Worm (Caenorhabditis elegans): ENCODE data around the gene rpl-9.

rpl-9 gene

DNA sequence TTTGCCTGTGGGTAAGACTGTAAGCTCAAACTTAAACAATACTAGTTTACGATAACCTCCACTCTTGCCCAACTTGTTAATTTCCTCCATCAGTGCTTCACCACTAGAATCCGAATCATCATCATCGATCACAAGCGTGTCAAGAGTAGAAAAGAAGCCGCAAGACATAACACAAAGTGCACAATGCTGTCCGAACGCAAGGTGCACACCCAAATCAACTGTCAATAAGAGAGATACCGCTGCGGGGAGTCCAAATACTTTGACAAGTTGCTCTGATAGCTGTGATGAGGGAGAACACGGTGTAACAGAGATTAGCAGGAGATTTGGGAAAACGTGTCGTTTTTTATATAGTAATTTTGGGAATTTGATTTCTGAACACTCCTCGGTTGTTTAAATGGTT lies 41.2 kb downstream of the rpl-9 start:
- TF ChIP-seq lir-3 (tag; optimal IDR thresholded peaks at IDR 0.05), result no peak
- no peak for TF ChIP-seq fos-1 (tag; optimal IDR thresholded peaks at IDR 0.05)
- peak; percentile 14 for TF ChIP-seq aha-1 (tag)
- TF ChIP-seq unc-62 (GFP tag; optimal IDR thresholded peaks at IDR 0.05 in 1 of 2), result peak in 1 of 2 experiments; percentile 88
- TF ChIP-seq unc-62 (tag; optimal IDR thresholded peaks at IDR 0.05), result no peak

DNA sequence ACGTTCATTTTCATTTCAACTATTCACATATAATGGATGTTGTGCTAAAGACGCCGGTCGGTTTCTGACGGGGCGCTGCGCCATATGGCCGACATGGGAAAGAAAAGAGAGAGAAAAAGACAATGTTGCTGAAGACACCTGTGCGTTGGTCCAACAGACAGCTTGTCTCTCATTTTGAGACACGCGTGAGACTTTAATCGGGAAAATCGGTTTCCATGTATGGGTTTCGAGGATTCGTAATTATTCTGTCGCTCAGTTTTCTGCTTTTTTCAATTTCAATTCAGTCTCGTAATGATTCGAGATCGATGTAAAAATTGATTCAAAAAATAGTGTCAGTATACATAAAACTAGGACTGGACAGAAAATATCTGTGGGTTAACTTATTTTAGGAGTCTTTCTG lies 41.8 kb downstream of the rpl-9 start:
- TF ChIP-seq arid-1 (GFP tag; conservative IDR thresholded peaks at IDR 0.05), result no peak
- TF ChIP-seq unc-62 (GFP tag; optimal IDR thresholded peaks at IDR 0.05 in 1 of 2), result peak in 1 of 2 experiments; percentile 97
- TF ChIP-seq unc-62 (tag; optimal IDR thresholded peaks at IDR 0.05), result no peak

DNA sequence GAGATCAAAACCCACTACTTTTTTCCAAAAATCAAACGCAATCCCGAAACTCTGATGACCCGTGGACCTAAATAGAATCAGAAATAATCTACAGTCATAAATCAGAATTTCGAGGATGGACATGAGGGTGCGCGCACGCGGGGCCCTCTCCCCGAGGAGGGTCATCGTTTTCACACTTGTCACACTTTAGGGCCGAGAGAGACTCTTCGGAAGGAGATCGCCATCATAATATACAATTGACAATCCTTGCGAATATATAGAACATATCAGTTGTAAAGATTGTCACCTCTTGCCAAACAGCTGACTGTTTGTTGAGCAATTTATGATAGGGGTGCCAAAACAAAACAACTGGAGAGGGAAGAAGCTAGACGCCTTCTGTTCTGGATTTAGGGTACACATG lies 42.5 kb downstream of the rpl-9 start:
- no peak for TF ChIP-seq sdz-12 (GFP tag; optimal IDR thresholded peaks at IDR 0.05)
- no peak for TF ChIP-seq hif-1 (tag; optimal IDR thresholded peaks at IDR 0.05)
- TF ChIP-seq madf-9 (GFP tag; conservative IDR thresholded peaks at IDR 0.05), result no peak
- no peak for TF ChIP-seq ama-1 (optimal IDR thresholded peaks at IDR 0.05)
- TF ChIP-seq zfp-3 (GFP tag; conservative IDR thresholded peaks at IDR 0.05), result no peak
- no peak for TF ChIP-seq tag-97 (GFP tag; IDR thresholded peaks at IDR 0.05)
- no peak for TF ChIP-seq daf-12 (tag; optimal IDR thresholded peaks at IDR 0.05)
- TF ChIP-seq lin-13 (GFP tag; optimal IDR thresholded peaks at IDR 0.05), result no peak
- no peak for TF ChIP-seq mdl-1 (tag; optimal IDR thresholded peaks at IDR 0.05)
- TF ChIP-seq nhr-42 (GFP tag; IDR thresholded peaks at IDR 0.05), result no peak

DNA sequence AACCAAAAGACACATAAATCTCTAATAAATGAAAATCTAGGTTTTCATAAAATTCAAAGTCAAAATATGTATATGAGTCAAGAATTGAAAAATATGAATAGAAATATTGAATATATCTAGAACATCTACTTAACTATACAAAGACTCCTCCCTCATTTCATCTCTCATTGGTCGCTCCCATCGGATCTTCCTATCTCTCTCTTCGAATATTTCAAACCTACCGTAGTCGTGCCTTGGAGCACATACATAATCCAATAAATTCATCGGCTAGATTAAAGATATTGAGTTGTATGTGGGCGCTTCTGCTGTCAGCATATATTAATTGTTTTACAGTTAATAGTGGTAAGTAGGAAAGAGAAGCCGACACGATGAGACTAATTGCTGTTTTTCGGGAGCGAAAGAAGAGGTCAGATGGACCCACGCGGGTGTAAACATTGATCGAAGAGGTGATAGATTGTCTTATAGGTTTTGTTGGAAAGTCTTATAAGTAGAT lies 45.6 kb downstream of the rpl-9 start:
- TF ChIP-seq hlh-11 (tag; optimal IDR thresholded peaks at IDR 0.05) (no peak), lsy-2 (tag; optimal IDR thresholded peaks at IDR 0.05) (peak in 1 of 2 experiments; percentile 5), fkh-10 (GFP tag; optimal IDR thresholded peaks at IDR 0.05) (no peak), unc-62 (GFP tag; optimal IDR thresholded peaks at IDR 0.05 in 1 of 2) (peak in 1 of 2 experiments; percentile 31), unc-62 (tag; optimal IDR thresholded peaks at IDR 0.05) (no peak)

ce11 chrIII:7524830-7525344 lies 47.7 kb downstream of the rpl-9 start:
- TF ChIP-seq hlh-30 (tag; optimal IDR thresholded peaks at IDR 0.05; ENCODE audit: insufficient read depth) (peak; percentile 13), ztf-7 (tag; optimal IDR thresholded peaks at IDR 0.05) (no peak), lsy-2 (tag; optimal IDR thresholded peaks at IDR 0.05) (peak; percentile 40 to 76), unc-62 (GFP tag; optimal IDR thresholded peaks at IDR 0.05 in 1 of 2) (peak in 1 of 2 experiments; percentile 74), unc-62 (tag; optimal IDR thresholded peaks at IDR 0.05) (no peak)
